Fruit fly (Drosophila melanogaster) whole organism, wandering third instar larva: ENCODE results near the gene CG32032.

ENCODE experiments used
- CG32264 ChIP-seq: fragments of 200-800 bp; sonication (Bioruptor generic); optimal IDR thresholded peaks from 2 replicates; lab custom pipeline; 2016; ENCODE audit warnings: missing biosample characterization, missing genetic modification characterization
- Dfd ChIP-seq: fragments of >200 bp; optimal IDR thresholded peaks from 2 replicates; lab custom pipeline; 2017; ENCODE audit warnings: missing biosample characterization, missing genetic modification characterization
- Dif ChIP-seq: fragments of 200-275, 200-300 bp; sonication (Bioruptor generic); optimal IDR thresholded peaks from 2 replicates; lab custom pipeline; 2018; ENCODE audit warnings: missing biosample characterization, missing genetic modification characterization; ENCODE audit not compliant: partially characterized antibody
- Hnf4 ChIP-seq: fragments of 200-800 bp; sonication (Bioruptor generic); optimal IDR thresholded peaks from 2 replicates; lab custom pipeline; 2016; ENCODE audit warnings: missing biosample characterization, mild to moderate bottlenecking, missing genetic modification characterization
- Hr78 ChIP-seq: fragments of >200 bp; optimal IDR thresholded peaks from 2 replicates; lab custom pipeline; 2017; ENCODE audit warnings: missing biosample characterization, missing genetic modification characterization
- Hr83 ChIP-seq: fragments of 200-300 bp; sonication (Bioruptor generic); optimal IDR thresholded peaks from 2 replicates; lab custom pipeline; 2016; ENCODE audit warnings: missing biosample characterization, mild to moderate bottlenecking, missing genetic modification characterization, moderate library complexity; ENCODE audit not compliant: poor library complexity, severe bottlenecking
- Jra ChIP-seq: sonication (Bioruptor generic); optimal IDR thresholded peaks from 2 replicates; lab custom pipeline; 2016; ENCODE audit warnings: missing biosample characterization, missing genetic modification characterization
- Mio ChIP-seq: sonication (Bioruptor generic); optimal IDR thresholded peaks from 2 replicates; lab custom pipeline; 2016; ENCODE audit warnings: missing biosample characterization, missing genetic modification characterization
- Myc ChIP-seq: fragments of >200 bp; optimal IDR thresholded peaks from 2 replicates; lab custom pipeline; 2017
- Rel ChIP-seq, 2 experiments: fragments of 200-800 bp; sonication (Bioruptor generic) in 1 of 2; optimal IDR thresholded peaks; 2 replicates in 1 of 2; 3 replicates in 1 of 2; lab custom pipeline; 2016 to 2019; ENCODE audit warnings: mild to moderate bottlenecking in 2 of 2, missing biosample characterization in 2 of 2, missing genetic modification characterization in 2 of 2, moderate library complexity in 1 of 2
- brk ChIP-seq: fragments of 200-800 bp; sonication (Bioruptor generic); optimal IDR thresholded peaks from 2 replicates; lab custom pipeline; 2016; ENCODE audit warnings: missing biosample characterization, mild to moderate bottlenecking, missing genetic modification characterization
- dl ChIP-seq, 2 experiments: fragments of 175-275, 200-275 bp in 1 of 2; fragments of 200-275 bp in 1 of 2; sonication (Bioruptor generic); optimal IDR thresholded peaks; lab custom pipeline; 2018; ENCODE audit warnings: mild to moderate bottlenecking in 2 of 2, missing biosample characterization in 2 of 2, missing genetic modification characterization in 2 of 2, moderate library complexity in 2 of 2; ENCODE audit not compliant: partially characterized antibody in 2 of 2, insufficient read depth in 1 of 2
- ey ChIP-seq: fragments of 200-800 bp; sonication (Bioruptor generic); optimal IDR thresholded peaks from 2 replicates; lab custom pipeline; 2016; ENCODE audit warnings: missing biosample characterization, missing genetic modification characterization
- h ChIP-seq: fragments of 200-800 bp; sonication (Bioruptor generic); optimal IDR thresholded peaks from 3 replicates; lab custom pipeline; 2016; ENCODE audit warnings: missing biosample characterization, mild to moderate bottlenecking, missing genetic modification characterization
- lola ChIP-seq: fragments of >200 bp; optimal IDR thresholded peaks from 2 replicates; lab custom pipeline; 2017; ENCODE audit warnings: missing biosample characterization, missing genetic modification characterization
- tai ChIP-seq: sonication (Bioruptor generic); optimal IDR thresholded peaks from 2 replicates; lab custom pipeline; 2016; ENCODE audit warnings: missing biosample characterization, missing genetic modification characterization

CG32032 gene

DNA sequence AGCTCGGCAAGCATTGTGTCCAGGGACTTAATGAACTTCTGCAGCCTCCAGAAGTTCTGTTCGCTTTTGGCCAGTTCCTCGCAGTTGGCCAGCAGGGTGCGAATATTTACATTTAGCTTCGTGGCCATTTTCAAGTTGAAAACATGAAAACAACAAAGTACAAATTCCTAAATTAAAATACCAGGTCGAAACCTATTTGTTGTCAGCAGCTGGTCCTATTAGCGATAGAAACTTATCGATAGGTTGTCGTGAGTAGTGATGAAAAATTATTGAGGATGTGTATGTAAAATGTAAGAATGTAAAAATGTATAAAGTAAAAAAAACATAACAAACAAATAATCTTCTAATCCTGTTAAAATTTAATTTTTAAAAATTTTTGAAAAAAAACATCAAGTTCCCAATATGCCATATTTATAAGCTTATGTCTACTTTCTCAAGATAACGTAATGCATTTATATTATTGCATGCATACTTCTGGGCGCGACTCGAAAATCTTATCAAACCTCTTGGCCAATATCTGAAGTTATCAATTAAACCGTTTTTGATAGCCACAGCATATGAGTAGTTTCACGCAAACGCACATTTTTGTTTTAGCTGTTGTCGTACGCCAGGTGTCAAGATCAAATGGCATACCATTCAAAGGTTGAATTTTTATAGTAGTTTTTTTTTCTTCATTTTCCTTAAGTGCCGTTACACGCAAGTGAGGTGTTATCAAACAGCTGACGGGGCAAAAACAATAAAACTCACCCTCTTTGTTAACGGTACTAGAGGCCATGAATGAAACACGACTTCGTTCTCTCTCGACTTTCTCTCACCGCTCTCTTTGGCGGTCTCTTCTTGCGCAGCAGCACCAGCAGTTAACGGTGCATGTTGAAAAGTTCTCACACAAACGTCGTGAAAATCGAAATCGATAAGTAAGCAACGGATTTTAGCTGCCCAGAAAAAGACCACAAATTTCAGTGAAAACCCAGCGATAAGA is 44.4 kb downstream of the CG32032 start, which contains the start of the genes Use1 and nwk:
Gene Use1, minus strand, starts transcription at position 206 of the 979 bp plus-strand sequence.
Gene nwk, plus strand, starts transcription at position 885 of the 979 bp plus-strand sequence.
- TF ChIP-seq Mio (GFP tag; lab: Kevin White, UChicago) (no peak), h (GFP tag; lab: Kevin White, UChicago) (peak; percentile 1), CG32264 (no peak), Dfd (GFP tag; lab: Kevin White, UChicago) (no peak), lola (no peak), dl (GFP tag; optimal IDR thresholded peaks at IDR 0.05; lab: Kevin White, UChicago; ENCODE audit: insufficient read depth in 1 of 2, partially characterized antibody in 2 of 2) (peak in 1 of 2 experiments; percentile 16), Hr78 (GFP tag; lab: Kevin White, UChicago) (no peak), Hnf4 (GFP tag; lab: Kevin White, UChicago) (no peak), Dif (GFP tag; lab: Kevin White, UChicago) (peak; percentile 29), ey (GFP tag; lab: Kevin White, UChicago) (no peak), Hr83 (GFP tag; lab: Kevin White, UChicago) (no peak), Rel (GFP tag; optimal IDR thresholded peaks at IDR 0.05; lab: Kevin White, UChicago) (no peak), Rel (tag; optimal IDR thresholded peaks at IDR 0.05; lab: Kevin White, UChicago) (peak; percentile 17), tai (GFP tag; lab: Kevin White, UChicago) (peak; percentile 11), Myc (lab: Kevin White, UChicago) (peak; percentile 18)

DNA sequence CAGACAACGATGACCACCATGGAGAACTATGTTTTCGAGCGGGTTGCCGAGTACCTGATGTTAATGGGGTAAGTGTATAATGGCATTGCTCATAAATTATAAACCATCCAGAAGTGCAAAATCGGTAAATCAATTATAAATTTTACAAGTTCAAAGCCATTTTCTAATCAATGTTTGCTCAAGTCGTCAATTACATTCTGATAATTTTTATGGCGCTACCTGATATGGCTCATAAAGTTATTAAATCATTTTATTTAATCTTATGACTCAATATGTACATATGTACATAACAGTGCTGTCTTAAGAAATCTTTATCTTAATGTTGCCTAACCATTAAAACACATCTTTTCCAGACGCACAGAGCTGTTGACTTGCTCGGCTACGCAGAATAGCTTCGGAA is 46.7 kb downstream of the CG32032 start:
- TF ChIP-seq Dif (GFP tag; lab: Kevin White, UChicago) (no peak), brk (GFP tag; lab: Kevin White, UChicago) (no peak), Mio (GFP tag; lab: Kevin White, UChicago) (no peak)

DNA sequence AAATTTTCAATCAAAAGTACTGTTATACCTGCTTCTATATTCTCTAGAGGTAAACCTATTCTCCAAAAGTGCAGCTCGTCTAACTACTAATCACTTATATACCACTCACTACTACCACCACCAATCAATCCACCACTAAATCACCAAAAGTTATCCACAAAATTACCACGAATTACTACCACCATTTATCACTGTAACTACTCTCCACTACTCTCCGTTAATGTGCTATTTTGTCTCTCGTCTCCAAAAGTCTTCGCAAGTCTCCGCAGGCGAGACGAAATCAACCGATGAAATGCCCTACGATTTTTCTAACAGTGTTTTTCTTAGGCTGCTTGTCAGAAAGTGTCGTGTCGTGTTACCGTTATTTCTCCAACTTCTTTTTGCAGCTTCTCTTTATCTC is 49.1 kb downstream of the CG32032 start:
- no peak for TF ChIP-seq Jra
